Worm (Caenorhabditis elegans) whole organism, early embryonic: Measurements from ENCODE around the gene nhr-40.

ENCODE experiments used
- ceh-36 ChIP-seq: sonication (generic microtip); optimal IDR thresholded peaks from 2 replicates; lab custom pipeline; 2016; ENCODE audit warnings: missing genetic modification characterization, inconsistent platforms, missing compliant biosample characterization
- flt-1 ChIP-seq: fragments of 200-800 bp; sonication (Bioruptor generic); IDR thresholded peaks from 2 replicates; pipeline ENCODE4 v1.3.6; 2022; ENCODE audit warnings: missing genetic modification characterization, missing compliant biosample characterization
- sea-1 ChIP-seq: fragments of 200-800 bp; sonication (Bioruptor generic); conservative IDR thresholded peaks from 2 replicates; pipeline ENCODE4 v1.3.6; 2022; ENCODE audit warnings: missing genetic modification characterization, missing compliant biosample characterization

- no peak for TF ChIP-seq flt-1
- no peak for TF ChIP-seq ceh-36 (tag; lab: Kevin White, UChicago)
- TF ChIP-seq sea-1 (GFP tag; lab: Robert Waterston, UW), result no peak
Measured at ce11 chrX:2572646-2573149, 21.1 kb upstream of the nhr-40 start, which contains the start of the genes ccd-5 and F52H2.1.
